Worm (Caenorhabditis elegans): ENCODE measurements around the gene prdx-2.

The prdx-2 gene

DNA sequence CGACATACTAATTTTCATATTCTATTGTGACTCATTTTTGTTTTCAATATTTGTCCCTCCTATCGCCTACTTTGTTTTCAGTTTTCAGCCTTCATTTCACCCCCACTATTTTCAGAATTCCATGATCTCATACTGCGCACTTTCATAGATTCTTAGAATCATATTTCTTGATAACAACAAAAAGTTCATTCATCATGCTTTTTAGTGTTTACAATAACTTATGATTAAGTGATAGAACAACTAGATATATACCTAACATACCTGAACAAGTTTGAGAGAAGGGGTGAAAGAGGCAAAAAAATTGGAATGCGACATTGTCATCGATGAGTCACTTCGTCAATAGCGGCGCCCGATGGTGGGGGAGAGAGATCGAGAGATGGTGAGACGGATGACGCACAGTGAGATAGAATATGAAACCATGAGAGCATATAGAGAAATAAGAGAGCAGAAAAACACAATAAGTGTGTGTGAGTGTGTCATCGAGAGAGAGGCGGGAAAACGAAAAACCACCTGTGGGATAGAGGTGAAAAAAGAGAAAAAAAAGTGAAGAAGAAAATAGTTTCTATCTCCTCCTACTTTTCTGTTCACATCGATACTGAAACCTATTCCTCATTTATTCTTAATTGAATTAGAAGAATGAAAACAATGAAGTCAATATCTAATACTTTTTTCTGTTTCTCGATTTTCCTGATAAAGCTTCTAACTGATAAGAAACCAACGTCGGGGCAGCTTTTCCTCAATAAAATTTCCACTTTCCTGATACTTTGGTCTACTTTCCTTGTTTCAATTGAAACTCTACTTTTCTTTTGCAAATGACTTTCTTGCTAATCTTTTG is 41.1 kb upstream of the prdx-2 start:
- TF ChIP-seq lin-39 (tag; optimal IDR thresholded peaks at IDR 0.05): no peak
- no peak for TF ChIP-seq mbf-1 (tag; optimal IDR thresholded peaks at IDR 0.05)
- no peak for TF ChIP-seq elt-3 (tag; optimal IDR thresholded peaks at IDR 0.05)
- peak; percentile 81 for TF ChIP-seq ztf-4 (tag; optimal IDR thresholded peaks at IDR 0.05)
- peak; percentile 72 for TF ChIP-seq C34F6.9 (tag; optimal IDR thresholded peaks at IDR 0.05)
- peak; percentile 64 for TF ChIP-seq sem-4 (tag; optimal IDR thresholded peaks at IDR 0.05)
- peak; percentile 80 for TF ChIP-seq nhr-25 (tag; optimal IDR thresholded peaks at IDR 0.05)
- TF ChIP-seq Y55F3AM.14 (GFP tag; optimal IDR thresholded peaks at IDR 0.05): peak; percentile 32
- TF ChIP-seq mdl-1 (tag; optimal IDR thresholded peaks at IDR 0.05): peak in 1 of 2 experiments; percentile 42
- TF ChIP-seq ama-1 (optimal IDR thresholded peaks at IDR 0.05): peak; percentile 22
- TF ChIP-seq lin-11 (tag; optimal IDR thresholded peaks at IDR 0.05): peak; percentile 17
- peak; percentile 1 for TF ChIP-seq skn-1 (tag; optimal IDR thresholded peaks at IDR 0.05)
- TF ChIP-seq alr-1 (tag; optimal IDR thresholded peaks at IDR 0.05): no peak
- no peak for TF ChIP-seq mab-5 (tag; optimal IDR thresholded peaks at IDR 0.05)
- no peak for TF ChIP-seq zag-1 (tag; optimal IDR thresholded peaks at IDR 0.05)
- TF ChIP-seq fos-1 (tag; optimal IDR thresholded peaks at IDR 0.05): peak; percentile 100
- peak; percentile 23 to 71 for TF ChIP-seq lsy-2 (tag; optimal IDR thresholded peaks at IDR 0.05)
- TF ChIP-seq snpc-4 (tag; optimal IDR thresholded peaks at IDR 0.05): peak; percentile 36
- TF ChIP-seq sma-9 (GFP tag; optimal IDR thresholded peaks at IDR 0.05): peak; percentile 75
- TF ChIP-seq sma-9 (tag; optimal IDR thresholded peaks at IDR 0.05): no peak
- TF ChIP-seq nhr-11 (tag; optimal IDR thresholded peaks at IDR 0.05): no peak
- peak; percentile 52 for TF ChIP-seq nhr-6 (tag; optimal IDR thresholded peaks at IDR 0.05)
- no peak for TF ChIP-seq nhr-237 (tag; optimal IDR thresholded peaks at IDR 0.05)
- TF ChIP-seq crh-2 (tag; optimal IDR thresholded peaks at IDR 0.05): peak; percentile 69
- peak; percentile 23 for TF ChIP-seq ztf-11 (tag; optimal IDR thresholded peaks at IDR 0.05)
- TF ChIP-seq nhr-21 (tag; optimal IDR thresholded peaks at IDR 0.05): peak; percentile 66
- TF ChIP-seq R02D3.7 (tag; optimal IDR thresholded peaks at IDR 0.05): no peak
- peak; percentile 69 for TF ChIP-seq unc-55 (GFP tag; optimal IDR thresholded peaks at IDR 0.05)
- peak; percentile 75 for TF ChIP-seq sma-3 (GFP tag; optimal IDR thresholded peaks at IDR 0.05)
- peak; percentile 56 for TF ChIP-seq egl-27 (tag; optimal IDR thresholded peaks at IDR 0.05)
- TF ChIP-seq gmeb-1 (tag; optimal IDR thresholded peaks at IDR 0.05): peak; percentile 62
- no peak for TF ChIP-seq ztf-1 (GFP tag; conservative IDR thresholded peaks at IDR 0.05)
- TF ChIP-seq nhr-129 (tag; optimal IDR thresholded peaks at IDR 0.05): peak; percentile 87
- TF ChIP-seq F13H6.1 (tag; optimal IDR thresholded peaks at IDR 0.05): peak; percentile 92
- peak; percentile 81 for TF ChIP-seq blmp-1 (tag; optimal IDR thresholded peaks at IDR 0.05; ENCODE audit: insufficient read depth)
- TF ChIP-seq dmd-4 (tag; optimal IDR thresholded peaks at IDR 0.05): no peak
- TF ChIP-seq lin-13 (GFP tag; optimal IDR thresholded peaks at IDR 0.05): peak; percentile 10

DNA sequence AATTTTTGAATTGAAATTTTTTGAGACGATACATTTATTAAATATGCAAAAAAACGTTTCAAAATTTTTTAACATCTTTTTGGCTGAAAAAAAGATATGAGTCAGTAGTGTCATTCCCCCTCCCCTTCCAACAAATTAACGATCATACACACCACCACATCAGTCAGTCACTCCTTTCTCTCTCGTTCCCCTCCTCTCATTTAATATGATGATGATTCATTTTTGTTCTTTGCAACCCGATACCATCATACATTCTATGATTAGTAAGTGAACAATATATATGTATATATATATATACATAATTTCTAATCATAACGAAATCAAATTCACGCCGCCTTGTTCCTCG is 40.5 kb upstream of the prdx-2 start:
- TF ChIP-seq alr-1 (tag; optimal IDR thresholded peaks at IDR 0.05) (no peak), Y55F3AM.14 (GFP tag; optimal IDR thresholded peaks at IDR 0.05) (no peak), fos-1 (tag; optimal IDR thresholded peaks at IDR 0.05) (peak; percentile 1), lin-13 (GFP tag; optimal IDR thresholded peaks at IDR 0.05) (peak; percentile 9)

DNA sequence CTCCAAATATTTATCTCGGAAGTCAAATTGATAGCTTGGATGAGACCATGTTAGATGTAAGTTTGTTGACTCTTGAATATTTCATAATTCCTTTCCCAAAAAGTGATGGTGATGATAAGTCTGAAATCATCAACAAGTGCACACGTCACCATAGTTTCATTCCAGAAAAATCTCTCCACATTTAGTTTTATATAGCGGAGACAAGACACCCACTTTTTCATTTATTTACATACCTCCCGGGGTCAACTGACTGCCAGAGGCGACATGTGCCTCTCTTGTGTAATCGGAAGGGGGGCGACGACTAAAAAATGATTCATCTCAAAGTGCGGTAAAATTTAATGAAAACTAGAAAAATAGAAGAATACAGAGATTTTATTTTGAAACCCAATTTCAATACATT is 39.7 kb upstream of the prdx-2 start:
- TF ChIP-seq unc-62 (GFP tag; optimal IDR thresholded peaks at IDR 0.05) (no peak), mab-5 (tag; optimal IDR thresholded peaks at IDR 0.05) (no peak), nhr-129 (tag; optimal IDR thresholded peaks at IDR 0.05) (peak; percentile 66), crh-2 (tag; optimal IDR thresholded peaks at IDR 0.05) (peak; percentile 90), mdl-1 (tag; optimal IDR thresholded peaks at IDR 0.05) (peak in 1 of 2 experiments; percentile 10), nhr-12 (tag; optimal IDR thresholded peaks at IDR 0.05) (no peak), ceh-16 (tag; optimal IDR thresholded peaks at IDR 0.05) (no peak), aly-2 (tag; optimal IDR thresholded peaks at IDR 0.05) (no peak), sma-9 (GFP tag; optimal IDR thresholded peaks at IDR 0.05) (peak; percentile 59), sma-9 (tag; optimal IDR thresholded peaks at IDR 0.05) (no peak), fos-1 (tag; optimal IDR thresholded peaks at IDR 0.05) (peak; percentile 72), nhr-6 (tag; optimal IDR thresholded peaks at IDR 0.05) (no peak), C34F6.9 (tag; optimal IDR thresholded peaks at IDR 0.05) (peak; percentile 10), lsy-2 (tag; optimal IDR thresholded peaks at IDR 0.05) (peak in 1 of 2 experiments; percentile 33), ama-1 (optimal IDR thresholded peaks at IDR 0.05) (no peak), lin-39 (tag; optimal IDR thresholded peaks at IDR 0.05) (no peak), F13H6.1 (tag; optimal IDR thresholded peaks at IDR 0.05) (peak; percentile 26), nhr-21 (tag; optimal IDR thresholded peaks at IDR 0.05) (no peak), nhr-23 (tag; optimal IDR thresholded peaks at IDR 0.05) (no peak), ZK546.5 (tag; optimal IDR thresholded peaks at IDR 0.05) (no peak), sma-3 (GFP tag; optimal IDR thresholded peaks at IDR 0.05) (peak; percentile 14), sem-4 (tag; optimal IDR thresholded peaks at IDR 0.05) (no peak), nhr-11 (tag; optimal IDR thresholded peaks at IDR 0.05) (no peak), ceh-82 (tag; optimal IDR thresholded peaks at IDR 0.05) (no peak), blmp-1 (tag; optimal IDR thresholded peaks at IDR 0.05; ENCODE audit: insufficient read depth) (no peak), gmeb-1 (tag; optimal IDR thresholded peaks at IDR 0.05) (peak; percentile 26), ztf-11 (tag; optimal IDR thresholded peaks at IDR 0.05) (no peak), Y55F3AM.14 (GFP tag; optimal IDR thresholded peaks at IDR 0.05) (no peak), alr-1 (tag; optimal IDR thresholded peaks at IDR 0.05) (no peak), ztf-4 (tag; optimal IDR thresholded peaks at IDR 0.05) (peak; percentile 52), skn-1 (tag; optimal IDR thresholded peaks at IDR 0.05) (no peak)

Measured in whole organism, L2 larva.